Worm (Caenorhabditis elegans) whole organism, dauer: ENCODE data around the gene clc-19.

Source experiments
- unc-62 ChIP-seq: sonication (generic microtip); optimal IDR thresholded peaks from 2 replicates; lab custom pipeline; 2017; ENCODE audit warnings: missing biosample characterization, missing genetic modification reagents, missing genetic modification characterization

clc-19 gene

DNA sequence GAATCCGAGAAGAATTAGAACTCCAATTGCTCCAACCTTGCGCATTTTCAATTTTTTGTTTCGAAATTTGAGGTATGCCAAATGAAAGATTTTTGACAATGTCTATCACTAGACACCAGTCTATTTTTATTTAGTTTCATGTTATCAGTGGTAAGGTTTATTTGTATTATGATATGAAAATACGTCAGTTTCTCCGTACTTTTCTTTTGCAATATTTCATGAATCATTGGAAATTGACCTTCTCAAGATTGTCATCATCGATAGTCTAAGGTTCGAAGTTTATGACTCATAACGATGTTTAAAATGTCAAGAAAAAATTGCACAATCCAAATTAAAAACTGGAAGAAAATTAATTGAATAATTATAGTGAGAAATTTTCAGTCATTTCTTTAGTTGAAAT, at the start of gene clc-19:
Gene clc-19, minus strand, starts transcription at position 135 of the 400 bp plus-strand sequence.
- no peak for TF ChIP-seq unc-62 (GFP tag; lab: Kevin White, UChicago)

DNA sequence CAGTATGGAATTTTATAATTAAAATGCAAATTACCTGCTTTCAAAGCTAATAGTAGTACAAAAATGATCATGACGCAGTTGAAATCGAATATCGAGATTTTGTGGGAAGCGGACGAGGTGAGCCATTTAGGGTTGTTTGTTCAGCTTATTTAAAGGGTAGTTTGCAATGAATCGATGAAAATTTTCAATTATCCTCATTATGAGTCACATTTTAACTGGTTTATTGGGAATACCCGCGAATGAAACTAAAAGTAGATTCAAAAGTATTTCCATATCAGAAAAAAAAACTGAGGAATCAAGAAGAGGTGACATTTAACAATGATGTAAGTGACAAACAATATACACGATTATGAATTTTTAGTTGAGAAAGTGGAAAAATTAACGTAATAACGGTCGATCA, 46.0 kb upstream of the clc-19 start, which contains the start of gene F23H11.7:
Gene F23H11.7, minus strand, starts transcription at position 101 of the 400 bp plus-strand sequence.
- no peak for TF ChIP-seq unc-62 (GFP tag; lab: Kevin White, UChicago)

DNA sequence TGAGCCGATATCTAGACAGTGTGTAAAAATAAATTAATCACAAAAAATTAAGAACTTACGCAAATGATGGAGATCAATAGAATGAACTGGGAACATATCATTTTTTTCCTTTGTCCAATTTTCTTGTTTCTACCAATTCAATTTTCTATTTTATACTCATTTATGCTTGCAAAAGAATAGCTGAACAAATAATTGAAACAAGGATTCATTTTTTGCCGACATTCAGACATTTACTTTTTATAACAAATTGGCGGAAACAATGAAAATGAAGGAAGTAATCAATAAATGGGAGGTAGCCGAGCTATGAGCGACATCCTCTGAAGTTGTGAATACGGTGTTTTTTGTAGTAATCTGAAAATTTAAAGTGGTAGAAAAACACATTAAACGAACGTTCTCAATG, 43.5 kb upstream of the clc-19 start, which contains the start of gene idpp-13:
Gene idpp-13, minus strand, starts transcription at position 101 of the 400 bp plus-strand sequence.
- no peak for TF ChIP-seq unc-62 (GFP tag; lab: Kevin White, UChicago)

DNA sequence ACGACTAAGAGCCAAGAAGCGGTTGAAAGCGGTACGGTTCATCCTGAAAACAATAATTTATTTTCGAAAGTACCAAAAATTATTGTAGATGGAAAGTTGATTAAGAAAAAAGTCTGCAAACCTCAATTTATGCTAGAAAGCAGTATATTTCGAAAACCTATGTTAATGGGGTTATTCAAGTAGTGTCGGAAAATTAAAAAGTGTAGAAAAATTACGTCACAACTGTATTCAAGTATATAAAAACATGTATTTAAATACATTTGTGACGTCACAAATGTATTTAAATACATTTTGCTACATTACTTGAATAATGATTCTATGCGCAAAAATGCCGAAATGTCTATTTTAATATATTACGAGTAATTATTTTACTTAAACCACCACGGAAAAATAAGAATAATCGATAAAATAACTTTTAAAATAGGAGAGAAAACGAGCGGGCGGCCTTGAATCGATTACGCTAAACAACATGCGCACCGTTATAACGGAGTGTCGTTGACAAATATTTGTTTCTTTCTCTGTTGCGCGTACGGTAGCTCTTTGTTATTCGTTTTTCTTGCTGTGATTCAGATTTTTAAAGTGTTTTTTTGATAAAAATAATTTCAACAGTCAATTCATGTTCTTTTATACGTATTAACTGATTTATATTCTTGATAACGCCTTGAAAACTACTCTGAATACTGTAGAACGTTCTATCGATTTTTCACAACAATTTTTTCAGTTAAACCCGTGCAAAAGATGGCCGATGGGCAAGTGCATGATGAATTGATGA, 37.4 kb upstream of the clc-19 start, which contains the start of the genes F23H11.5 and bra-2:
Gene F23H11.5, minus strand, starts transcription at position 51 of the 772 bp plus-strand sequence.
Gene bra-2, plus strand, starts transcription at position 722 of the 772 bp plus-strand sequence.
- TF ChIP-seq unc-62 (GFP tag; lab: Kevin White, UChicago) = no peak

DNA sequence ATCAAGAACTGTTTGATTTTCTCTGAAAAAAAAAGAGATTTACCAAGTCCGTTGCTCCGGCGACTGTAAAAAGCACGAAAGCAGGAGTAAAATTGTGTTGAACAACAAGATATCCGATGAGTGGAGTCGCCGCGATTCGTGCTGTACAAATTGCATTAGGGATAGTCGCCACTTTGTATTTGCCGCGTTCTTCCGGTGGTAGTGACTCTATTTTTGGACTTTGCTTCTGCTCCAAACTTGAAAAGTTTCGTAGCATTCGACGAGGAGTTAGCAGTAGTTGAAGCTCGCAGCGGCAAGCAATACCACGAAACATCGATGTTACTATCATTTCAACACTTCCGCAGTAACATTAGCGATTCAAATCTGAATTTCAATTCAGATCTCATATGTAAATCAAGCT, 36.2 kb upstream of the clc-19 start, which contains the start of gene crls-1:
Gene crls-1, minus strand, starts transcription at position 363 of the 400 bp plus-strand sequence.
- no peak for TF ChIP-seq unc-62 (GFP tag; lab: Kevin White, UChicago)

DNA sequence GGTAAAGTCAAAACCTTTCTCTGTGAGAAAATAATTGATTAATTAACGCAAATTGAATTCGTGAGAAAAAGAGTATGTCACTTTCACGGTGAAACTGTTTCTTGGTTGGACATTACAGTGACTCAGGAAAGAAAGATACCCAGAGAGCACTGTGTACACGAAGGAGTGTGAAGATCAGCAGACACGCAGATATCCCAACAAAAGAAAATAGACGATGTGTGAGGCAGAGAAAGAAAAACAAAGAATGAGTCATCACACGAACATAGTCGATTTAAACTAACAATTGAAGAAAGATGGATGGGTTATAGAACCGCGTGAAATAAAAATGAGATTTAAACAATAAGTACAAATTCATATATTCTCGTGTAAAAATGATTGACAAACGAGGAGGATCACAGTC, 34.6 kb upstream of the clc-19 start:
- no peak for TF ChIP-seq unc-62 (GFP tag; lab: Kevin White, UChicago)

DNA sequence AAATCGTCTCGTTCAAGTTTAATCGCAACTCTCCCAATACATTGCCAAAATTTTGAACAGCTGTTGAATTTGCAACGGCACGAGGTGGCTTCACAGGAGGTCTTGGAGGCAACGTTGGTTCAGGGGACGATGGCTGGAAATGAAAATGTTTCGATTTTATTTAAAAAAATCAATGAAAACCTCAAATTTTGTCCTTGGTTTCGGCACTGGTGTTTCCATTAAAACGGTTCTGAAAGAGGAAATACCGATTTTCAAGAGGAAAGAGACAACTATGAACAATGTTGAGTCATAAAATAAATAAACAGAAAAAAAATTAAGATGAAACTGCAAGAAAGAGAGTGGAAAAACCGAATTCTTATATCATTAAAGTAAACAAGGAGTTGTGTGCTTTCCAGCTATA, 33.9 kb upstream of the clc-19 start, which contains the start of gene F23H11.4:
Gene F23H11.4, minus strand, starts transcription at position 229 of the 400 bp plus-strand sequence.
- no peak for TF ChIP-seq unc-62 (GFP tag; lab: Kevin White, UChicago)

DNA sequence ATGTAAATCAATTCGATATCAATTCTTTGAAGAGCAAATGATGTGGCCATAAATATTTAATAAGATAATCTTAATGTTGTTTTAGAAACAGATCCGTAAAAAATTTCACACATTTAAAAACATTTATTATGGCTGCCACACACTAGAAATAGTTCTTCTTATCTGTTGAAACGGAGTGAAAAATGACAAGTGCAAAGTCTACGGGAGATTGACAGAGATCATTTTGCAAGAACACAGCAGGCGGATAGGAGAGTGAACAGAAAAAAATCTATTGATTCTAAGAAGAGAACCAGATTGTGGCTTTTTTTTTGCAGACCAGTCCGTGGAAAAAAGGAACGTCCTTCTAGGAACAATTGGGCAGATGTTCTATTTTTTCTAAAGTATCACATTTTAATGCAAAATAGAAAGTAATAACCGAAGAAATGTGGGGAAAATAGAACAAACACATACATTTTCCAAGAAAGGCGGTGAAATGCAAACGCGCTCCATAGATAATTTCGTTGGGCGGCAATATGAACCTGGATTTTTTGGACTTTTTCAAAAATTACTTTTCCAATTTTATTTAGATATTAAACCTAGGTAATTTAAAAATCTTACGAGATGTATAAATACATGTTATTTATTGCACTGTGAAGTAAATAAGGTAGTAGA, 28.4 kb upstream of the clc-19 start:
- TF ChIP-seq unc-62 (GFP tag; lab: Kevin White, UChicago) = no peak

DNA sequence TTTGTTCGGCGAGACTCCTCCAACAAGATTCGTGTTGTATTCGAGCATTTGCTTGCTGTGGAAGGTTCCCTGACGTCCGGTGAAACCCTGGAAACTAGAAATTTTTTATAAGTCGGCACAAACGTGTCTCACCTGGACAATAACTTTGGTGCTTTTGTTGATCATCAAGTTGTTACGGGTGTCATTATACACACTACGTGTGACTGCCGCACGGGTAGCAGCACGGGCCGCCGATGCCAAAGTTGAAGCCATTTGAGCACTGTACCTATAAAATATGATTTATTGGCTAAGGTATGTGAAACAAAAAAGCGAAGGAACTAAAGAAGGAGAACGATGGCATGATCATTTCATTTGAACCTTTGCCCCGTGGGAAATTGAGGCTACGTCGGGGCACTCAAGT, 27.8 kb upstream of the clc-19 start, which contains the start of gene sucl-2:
Gene sucl-2, minus strand, starts transcription at position 265 of the 400 bp plus-strand sequence.
- no peak for TF ChIP-seq unc-62 (GFP tag; lab: Kevin White, UChicago)

DNA sequence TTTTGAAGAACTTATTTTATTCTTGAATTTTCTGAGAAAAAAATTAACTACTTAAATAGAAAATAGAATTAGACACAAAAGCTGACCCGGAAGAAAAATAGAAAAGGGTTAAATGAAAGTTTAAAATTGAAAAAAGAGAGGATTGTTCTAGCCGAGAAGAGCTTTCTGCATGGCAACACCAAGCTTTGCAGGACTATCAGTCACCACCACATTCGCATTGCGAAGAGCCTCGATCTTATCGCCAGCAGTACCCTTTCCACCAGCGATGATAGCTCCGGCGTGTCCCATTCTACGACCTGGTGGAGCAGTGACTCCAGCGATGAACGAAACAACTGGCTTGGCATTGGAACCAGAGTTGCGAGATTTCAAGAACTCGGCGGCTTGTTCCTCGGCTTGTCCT, 26.8 kb upstream of the clc-19 start:
- TF ChIP-seq unc-62 (GFP tag; lab: Kevin White, UChicago) = no peak

DNA sequence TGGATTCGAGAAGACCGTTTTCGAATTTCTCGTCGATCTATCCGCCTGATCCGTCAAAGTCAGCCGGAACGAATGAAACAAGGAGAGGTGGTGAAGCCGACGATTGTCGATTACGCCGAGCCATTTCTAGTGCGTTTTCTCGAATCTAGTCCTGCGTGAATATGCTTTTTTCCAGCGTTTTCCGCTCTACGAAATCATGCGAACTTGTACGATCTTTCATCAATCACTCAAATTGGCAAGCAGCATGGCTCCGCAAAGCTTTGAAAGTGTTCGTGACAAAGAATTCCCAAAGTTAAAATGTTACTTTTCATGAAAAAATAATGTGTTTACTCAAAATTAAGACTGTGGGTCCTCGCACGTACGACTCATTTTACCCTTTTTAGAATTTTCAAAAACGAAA, 23.5 kb upstream of the clc-19 start:
- TF ChIP-seq unc-62 (GFP tag; lab: Kevin White, UChicago) = no peak

DNA sequence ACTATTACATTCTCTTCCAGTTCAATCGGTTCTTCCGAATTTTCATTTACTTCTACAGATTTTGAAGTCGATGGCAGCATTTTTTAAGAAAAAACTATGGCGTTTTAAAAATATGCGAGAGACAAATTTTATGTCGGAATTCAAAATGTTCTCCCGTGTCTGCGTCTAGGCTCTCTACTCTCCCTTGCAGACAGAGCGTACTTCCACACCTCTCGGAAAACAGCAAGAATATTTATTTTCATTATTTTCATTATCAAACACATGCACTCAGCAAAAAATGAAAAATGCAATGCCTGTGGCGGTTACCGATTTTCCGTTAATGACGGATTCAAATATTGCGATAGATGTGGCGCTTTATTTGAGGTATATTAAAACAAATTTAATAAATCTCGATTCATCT, 22.2 kb upstream of the clc-19 start, which contains the start of the genes ztf-18 and F23H11.2:
Gene ztf-18, minus strand, starts transcription at position 188 of the 400 bp plus-strand sequence.
Gene F23H11.2, plus strand, starts transcription at position 223 of the 400 bp plus-strand sequence.
- no peak for TF ChIP-seq unc-62 (GFP tag; lab: Kevin White, UChicago)

DNA sequence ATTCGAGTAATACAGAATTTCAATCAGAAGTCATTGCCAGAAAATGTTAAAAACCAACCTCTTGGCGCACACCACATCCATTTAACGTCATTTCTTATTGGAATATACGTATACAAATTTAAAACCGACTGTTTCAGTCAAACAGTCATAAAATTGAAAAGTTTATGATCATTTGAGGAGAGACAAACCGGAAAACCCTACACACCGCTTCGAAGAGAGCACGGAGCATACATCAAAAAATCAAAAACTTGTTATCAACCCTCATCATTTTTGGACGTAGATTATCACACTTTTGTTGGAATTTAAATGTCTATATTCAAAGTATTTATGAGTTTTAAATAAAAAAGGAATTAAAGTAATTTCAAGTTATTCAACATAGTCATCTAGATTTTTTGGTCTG, 17.6 kb upstream of the clc-19 start, which contains the start of gene T24C4.10:
Gene T24C4.10, minus strand, starts transcription at position 230 of the 400 bp plus-strand sequence.
- no peak for TF ChIP-seq unc-62 (GFP tag; lab: Kevin White, UChicago)

DNA sequence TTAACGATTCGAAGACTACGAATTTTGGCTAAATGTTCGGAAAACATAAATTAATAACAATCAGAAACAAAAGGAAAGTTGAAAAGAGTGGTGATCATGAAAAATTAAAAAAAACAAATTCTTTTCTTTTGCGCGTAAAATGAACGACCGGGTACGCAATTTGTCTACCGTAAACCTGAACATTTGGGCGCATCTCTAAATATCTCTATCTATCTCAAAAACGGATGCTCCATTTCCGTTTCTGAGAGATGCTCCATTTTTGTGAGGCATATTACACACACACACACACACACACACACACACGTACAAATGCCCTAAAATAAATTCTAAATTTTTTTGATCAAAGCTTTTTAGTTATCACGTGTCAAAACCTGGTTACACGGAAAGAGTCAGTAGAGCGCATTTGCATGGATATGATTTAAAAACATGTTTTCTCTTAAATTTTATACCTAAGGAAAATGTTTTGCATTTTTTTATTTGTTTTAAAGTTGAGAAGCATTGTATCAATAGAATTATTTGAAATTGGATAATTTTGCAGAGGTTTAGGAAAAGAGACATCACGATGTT, 15.7 kb upstream of the clc-19 start:
- no peak for TF ChIP-seq unc-62 (GFP tag; lab: Kevin White, UChicago)

DNA sequence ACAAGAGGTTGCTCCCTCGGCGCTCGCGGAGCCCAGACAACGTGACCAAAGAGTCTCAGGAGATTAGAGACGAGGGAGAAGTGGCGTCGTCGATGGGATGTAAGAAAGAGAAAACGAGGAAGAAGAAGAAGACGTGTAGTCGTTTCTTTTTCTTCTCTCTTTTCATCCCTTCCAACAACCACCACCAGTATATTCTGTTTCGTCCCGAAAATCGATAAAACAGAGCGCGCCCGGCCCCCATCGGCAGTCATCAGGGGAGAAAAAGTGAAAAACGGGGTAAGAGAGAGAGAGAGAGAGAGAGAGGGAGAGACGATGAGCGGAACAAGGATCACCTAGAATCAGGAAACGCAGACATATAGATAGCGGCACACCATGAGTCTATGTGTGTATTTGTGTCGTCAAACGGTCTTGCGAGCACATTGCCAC, 14.5 kb upstream of the clc-19 start:
- no peak for TF ChIP-seq unc-62 (GFP tag; lab: Kevin White, UChicago)
